Fruit fly (Drosophila melanogaster): Measurements from ENCODE around the gene Sf3b5.

Gene Sf3b5

dm6 chr3R:9055119-9056105 is 40.3 kb upstream of the Sf3b5 start (continued):
- TF ChIP-seq CG30020 (tag; optimal IDR thresholded peaks at IDR 0.05) (peak; percentile 52), CG1602 (GFP tag; optimal IDR thresholded peaks at IDR 0.05) (peak; percentile 87), Atf3 (GFP tag; optimal IDR thresholded peaks at IDR 0.05) (peak; percentile 10), TFAM (GFP tag; optimal IDR thresholded peaks at IDR 0.05) (peak; percentile 34), CG8290 (GFP tag; optimal IDR thresholded peaks at IDR 0.05) (peak; percentile 83), CG8290 (tag; optimal IDR thresholded peaks at IDR 0.05) (peak; percentile 1 to 89), Hr78 (GFP tag; optimal IDR thresholded peaks at IDR 0.05) (peak in 1 of 2 experiments; percentile 72), lola (GFP tag; optimal IDR thresholded peaks at IDR 0.05) (peak in 1 of 3 experiments; percentile 89), tgo (GFP tag; IDR thresholded peaks at IDR 0.05) (no peak), unpg (GFP tag; optimal IDR thresholded peaks at IDR 0.05) (peak; percentile 97), corto (GFP tag; optimal IDR thresholded peaks at IDR 0.05) (peak; percentile 93), CG6813 (GFP tag; optimal IDR thresholded peaks at IDR 0.05) (peak; percentile 91), CG30431 (GFP tag; optimal IDR thresholded peaks at IDR 0.05) (peak; percentile 68), fu2 (GFP tag; optimal IDR thresholded peaks at IDR 0.05) (peak; percentile 69), Dp (GFP tag; optimal IDR thresholded peaks at IDR 0.05) (no peak), lmd (GFP tag; IDR thresholded peaks at IDR 0.05) (no peak), sens-2 (GFP tag; IDR thresholded peaks at IDR 0.05) (no peak), pnt (GFP tag; optimal IDR thresholded peaks at IDR 0.05) (peak; percentile 73), Antp (GFP tag; optimal IDR thresholded peaks at IDR 0.05) (peak; percentile 66), Hmr (GFP tag; optimal IDR thresholded peaks at IDR 0.05) (peak; percentile 96), ewg (GFP tag; optimal IDR thresholded peaks at IDR 0.05) (peak; percentile 72), Sin3A (optimal IDR thresholded peaks at IDR 0.05) (no peak), Hr51 (GFP tag; optimal IDR thresholded peaks at IDR 0.05) (peak; percentile 66 to 95), Usf (GFP tag; optimal IDR thresholded peaks at IDR 0.05) (peak; percentile 80), nom (GFP tag; optimal IDR thresholded peaks at IDR 0.05) (peak; percentile 68), CG9797 (GFP tag; optimal IDR thresholded peaks at IDR 0.05) (peak; percentile 11), CG8944 (GFP tag; optimal IDR thresholded peaks at IDR 0.05) (peak; percentile 72), CG4820 (GFP tag; optimal IDR thresholded peaks at IDR 0.05) (peak; percentile 86), CG15269 (tag; optimal IDR thresholded peaks at IDR 0.05) (peak; percentile 95), nmo (GFP tag; optimal IDR thresholded peaks at IDR 0.05) (peak; percentile 96), HLHmδ (GFP tag; optimal IDR thresholded peaks at IDR 0.05) (no peak), Poxn (GFP tag; IDR thresholded peaks at IDR 0.05) (no peak), chinmo (GFP tag; IDR thresholded peaks at IDR 0.05; ENCODE audit: partially characterized antibody) (no peak), pros (GFP tag; optimal IDR thresholded peaks at IDR 0.05) (no peak), CG6854 (GFP tag; optimal IDR thresholded peaks at IDR 0.05) (peak; percentile 93), dpn (GFP tag; optimal IDR thresholded peaks at IDR 0.05) (peak; percentile 85 to 92), CG11085 (GFP tag; IDR thresholded peaks at IDR 0.05) (no peak), br (optimal IDR thresholded peaks at IDR 0.05) (no peak), az2 (GFP tag; optimal IDR thresholded peaks at IDR 0.05) (peak; percentile 88), Taf1 (GFP tag; IDR thresholded peaks at IDR 0.05) (no peak), Ravus (GFP tag; IDR thresholded peaks at IDR 0.05) (no peak), gsb-n (tag; optimal IDR thresholded peaks at IDR 0.05) (peak; percentile 92), ERR (GFP tag; optimal IDR thresholded peaks at IDR 0.05) (peak; percentile 42), CG6654 (GFP tag; optimal IDR thresholded peaks at IDR 0.05) (peak; percentile 75), Hand (GFP tag; optimal IDR thresholded peaks at IDR 0.05) (peak; percentile 90), Dad (GFP tag; optimal IDR thresholded peaks at IDR 0.05) (peak; percentile 87), CG11696 (GFP tag; IDR thresholded peaks at IDR 0.05) (no peak), CG17385 (GFP tag; optimal IDR thresholded peaks at IDR 0.05) (peak; percentile 91)

All from whole organism, embryonic.